Worm (Caenorhabditis elegans): ENCODE measurements around the gene W04E12.4.

- no peak for TF ChIP-seq elt-3 (tag; optimal IDR thresholded peaks at IDR 0.05)
- TF ChIP-seq flh-1 (GFP tag; optimal IDR thresholded peaks at IDR 0.05) = no peak
- TF ChIP-seq nhr-237 (tag; optimal IDR thresholded peaks at IDR 0.05) = no peak
- no peak for TF ChIP-seq mep-1 (tag; optimal IDR thresholded peaks at IDR 0.05)
- no peak for TF ChIP-seq ceh-43 (GFP tag; optimal IDR thresholded peaks at IDR 0.05)
- no peak for TF ChIP-seq lsy-2 (tag; optimal IDR thresholded peaks at IDR 0.05)
- TF ChIP-seq hlh-1 (tag; optimal IDR thresholded peaks at IDR 0.05) = no peak
Observed at ce11 chrV:19754331-19754730, 10.9 kb downstream of the W04E12.4 start.
